Worm (Caenorhabditis elegans): ENCODE data around the gene R07C12.3.

- no peak for TF ChIP-seq nhr-120 (GFP tag; IDR thresholded peaks at IDR 0.05)
- TF ChIP-seq ets-4 (GFP tag; optimal IDR thresholded peaks at IDR 0.05): no peak
Observed at ce11 chrIV:4096940-4097339, 47.9 kb upstream of the R07C12.3 start.
